Fruit fly (Drosophila melanogaster): ENCODE data around the gene CG16721.

CG16721 gene

dm6 chrX:5883394-5883793, 3.7 kb downstream of the CG16721 start (continued):
- no peak for TF ChIP-seq fd64A (GFP tag; optimal IDR thresholded peaks at IDR 0.05)
- 0 out of 3 replicates have a peak, but pooled peaks have one; percentile 25 for TF ChIP-seq CG7963 (GFP tag; IDR thresholded peaks at IDR 0.05; ENCODE audit: partially characterized antibody)
- no peak for TF ChIP-seq CG6683 (GFP tag; optimal IDR thresholded peaks at IDR 0.05)
- TF ChIP-seq lab (GFP tag; optimal IDR thresholded peaks at IDR 0.05): peak; percentile 34
- 0 out of 2 replicates have a peak, but pooled peaks have one; percentile 30 for TF ChIP-seq rib (GFP tag; IDR thresholded peaks at IDR 0.05)
- no peak for TF ChIP-seq CG13775 (GFP tag; optimal IDR thresholded peaks at IDR 0.05)

- peak; percentile 48 for TF ChIP-seq sd (tag; optimal IDR thresholded peaks at IDR 0.05)
- TF ChIP-seq Pdp1 (GFP tag; optimal IDR thresholded peaks at IDR 0.05): peak in 1 of 2 experiments; percentile 88
- TF ChIP-seq exex (tag; optimal IDR thresholded peaks at IDR 0.05): peak; percentile 39
- TF ChIP-seq row (GFP tag; IDR thresholded peaks at IDR 0.05): no peak
- TF ChIP-seq Med (GFP tag): peak; percentile 24
- TF ChIP-seq GATAe (GFP tag; conservative IDR thresholded peaks at IDR 0.05): peak; percentile 22; the same call in 1 of the 2 replicates
- no peak for TF ChIP-seq grn (GFP tag; optimal IDR thresholded peaks at IDR 0.05)
Measured at dm6 chrX:5884294-5884693, 4.6 kb downstream of the CG16721 start.

dm6 chrX:5884887-5885286, 5.2 kb downstream of the CG16721 start:
- TF ChIP-seq caup (GFP tag; optimal IDR thresholded peaks at IDR 0.05; ENCODE audit: severe bottlenecking) (peak; percentile 76), B-H1 (GFP tag; IDR thresholded peaks at IDR 0.05) (no peak), D19A (tag; optimal IDR thresholded peaks at IDR 0.05) (no peak), Doc2 (GFP tag; IDR thresholded peaks at IDR 0.05) (no peak), CG10959 (GFP tag; IDR thresholded peaks at IDR 0.05) (no peak), dysf (GFP tag; IDR thresholded peaks at IDR 0.05) (no peak), grn (GFP tag; optimal IDR thresholded peaks at IDR 0.05) (peak; percentile 65), fd3F (GFP tag; optimal IDR thresholded peaks at IDR 0.05) (no peak), bsh (GFP tag; optimal IDR thresholded peaks at IDR 0.05) (no peak), run (tag; optimal IDR thresholded peaks at IDR 0.05) (peak; percentile 32), eve (GFP tag; optimal IDR thresholded peaks at IDR 0.05) (no peak), CG8944 (GFP tag; optimal IDR thresholded peaks at IDR 0.05) (no peak), exex (tag; optimal IDR thresholded peaks at IDR 0.05) (peak; percentile 94), Mad (GFP tag; optimal IDR thresholded peaks at IDR 0.05) (no peak), CG17385 (GFP tag; optimal IDR thresholded peaks at IDR 0.05) (peak; percentile 61), pita (GFP tag; optimal IDR thresholded peaks at IDR 0.05) (no peak), CG9797 (GFP tag; optimal IDR thresholded peaks at IDR 0.05) (no peak), lab (GFP tag; optimal IDR thresholded peaks at IDR 0.05) (peak; percentile 83), CG33213 (GFP tag; optimal IDR thresholded peaks at IDR 0.05) (no peak), D19B (GFP tag; optimal IDR thresholded peaks at IDR 0.05) (no peak), Doc3 (GFP tag; IDR thresholded peaks at IDR 0.05; ENCODE audit: partially characterized antibody) (no peak), sens (GFP tag) (peak; percentile 4), trh (GFP tag; optimal IDR thresholded peaks at IDR 0.05) (no peak), al (GFP tag; IDR thresholded peaks at IDR 0.05) (no peak), lbe (GFP tag; optimal IDR thresholded peaks at IDR 0.05) (no peak), CG34376 (GFP tag; optimal IDR thresholded peaks at IDR 0.05) (peak; percentile 92), CG12659 (GFP tag; optimal IDR thresholded peaks at IDR 0.05) (no peak), CG2678 (tag; optimal IDR thresholded peaks at IDR 0.05) (no peak), CG15601 (tag; optimal IDR thresholded peaks at IDR 0.05) (peak; percentile 30), gem (tag; optimal IDR thresholded peaks at IDR 0.05) (no peak), tna (GFP tag; IDR thresholded peaks at IDR 0.05; ENCODE audit: partially characterized antibody) (no peak), mirr (GFP tag; optimal IDR thresholded peaks at IDR 0.05) (peak; percentile 96), jigr1 (GFP tag; IDR thresholded peaks at IDR 0.05) (no peak), Rx (GFP tag; IDR thresholded peaks at IDR 0.05) (no peak), CG10565 (GFP tag; optimal IDR thresholded peaks at IDR 0.05) (no peak), CG6272 (GFP tag; IDR thresholded peaks at IDR 0.05) (no peak), ftz-f1 (GFP tag; optimal IDR thresholded peaks at IDR 0.05) (no peak)
